Worm (Caenorhabditis elegans) whole organism, late embryonic: ENCODE measurements around the gene K08H2.2.

Experiments
- C08G9.2 ChIP-seq: sonication (generic microtip); optimal IDR thresholded peaks from 2 replicates; lab custom pipeline; 2016; ENCODE audit warnings: mild to moderate bottlenecking, missing genetic modification characterization, moderate library complexity, missing compliant biosample characterization
- K02D7.2 ChIP-seq: sonication (generic microtip); optimal IDR thresholded peaks from 2 replicates; lab custom pipeline; 2017; ENCODE audit warnings: mild to moderate bottlenecking, missing genetic modification characterization, missing compliant biosample characterization
- T23F11.4 ChIP-seq: fragments of 200-800 bp; sonication (Bioruptor generic); optimal IDR thresholded peaks from 2 replicates; lab custom pipeline; 2018; ENCODE audit warnings: mild to moderate bottlenecking, missing genetic modification characterization, missing compliant biosample characterization
- ahr-1 ChIP-seq: sonication (generic microtip); optimal IDR thresholded peaks from 2 replicates; lab custom pipeline; 2016; ENCODE audit warnings: missing genetic modification characterization, missing compliant biosample characterization
- ama-1 ChIP-seq: fragments of 150-350 bp; optimal IDR thresholded peaks from 2 replicates; lab custom pipeline; 2014
- ceh-18 ChIP-seq: sonication (generic microtip); optimal IDR thresholded peaks from 2 replicates; lab custom pipeline; 2016; ENCODE audit warnings: missing genetic modification characterization, missing compliant biosample characterization
- ceh-2 ChIP-seq: sonication (generic microtip); optimal IDR thresholded peaks from 2 replicates; lab custom pipeline; 2016; ENCODE audit warnings: missing genotype, missing genetic modification characterization, missing compliant biosample characterization
- ceh-24 ChIP-seq: sonication (generic microtip); optimal IDR thresholded peaks from 2 replicates; lab custom pipeline; 2016; ENCODE audit warnings: mild to moderate bottlenecking, missing genetic modification characterization, missing compliant biosample characterization
- ceh-30 ChIP-seq: fragments of 150-350 bp; optimal IDR thresholded peaks from 2 replicates; lab custom pipeline; 2014; ENCODE audit warnings: missing biosample characterization, missing genetic modification characterization
- ceh-31 ChIP-seq: sonication (generic microtip); optimal IDR thresholded peaks from 2 replicates; lab custom pipeline; 2016; ENCODE audit warnings: missing genetic modification characterization, missing compliant biosample characterization
- ceh-34 ChIP-seq: sonication (generic microtip); optimal IDR thresholded peaks from 2 replicates; lab custom pipeline; 2016; ENCODE audit warnings: mild to moderate bottlenecking, missing genetic modification characterization, missing compliant biosample characterization
- elt-2 ChIP-seq: sonication (generic microtip); optimal IDR thresholded peaks from 2 replicates; lab custom pipeline; 2016; ENCODE audit warnings: missing genetic modification reagents, missing genetic modification characterization, missing compliant biosample characterization
- elt-4 ChIP-seq: sonication (generic microtip); optimal IDR thresholded peaks from 2 replicates; lab custom pipeline; 2016; ENCODE audit warnings: missing genetic modification characterization, missing compliant biosample characterization
- eyg-1 ChIP-seq: sonication (generic microtip); optimal IDR thresholded peaks from 2 replicates; lab custom pipeline; 2016; ENCODE audit warnings: missing genotype, missing genetic modification characterization, missing compliant biosample characterization
- fkh-10 ChIP-seq: fragments of 150-350 bp; optimal IDR thresholded peaks from 2 replicates; lab custom pipeline; 2014; ENCODE audit warnings: missing biosample characterization, missing genetic modification reagents, missing genetic modification characterization
- gmeb-2 ChIP-seq: sonication (generic microtip); optimal IDR thresholded peaks from 2 replicates; lab custom pipeline; 2016; ENCODE audit warnings: missing genetic modification characterization, inconsistent platforms, missing compliant biosample characterization
- hlh-15 ChIP-seq: sonication (generic microtip); optimal IDR thresholded peaks from 2 replicates; lab custom pipeline; 2016; ENCODE audit warnings: missing genetic modification characterization, missing compliant biosample characterization
- hlh-6 ChIP-seq: sonication (generic microtip); optimal IDR thresholded peaks from 2 replicates; lab custom pipeline; 2016; ENCODE audit warnings: missing genotype, missing genetic modification characterization, missing compliant biosample characterization
- hlh-8 ChIP-seq: sonication (generic microtip); optimal IDR thresholded peaks from 2 replicates; lab custom pipeline; 2016; ENCODE audit warnings: missing genotype, missing genetic modification characterization, missing compliant biosample characterization
- lin-11 ChIP-seq: fragments of 200-800 bp; sonication (Bioruptor generic); optimal IDR thresholded peaks from 2 replicates; lab custom pipeline; 2018; ENCODE audit warnings: mild to moderate bottlenecking, missing genetic modification characterization, missing compliant biosample characterization
- madf-2 ChIP-seq: sonication (generic microtip); optimal IDR thresholded peaks from 2 replicates; lab custom pipeline; 2017; ENCODE audit warnings: missing genetic modification characterization, missing compliant biosample characterization
- mec-3 ChIP-seq: sonication (generic microtip); optimal IDR thresholded peaks from 2 replicates; lab custom pipeline; 2016; ENCODE audit warnings: borderline replicate concordance, missing genetic modification characterization, missing compliant biosample characterization
- nfya-1 ChIP-seq: sonication (generic microtip); optimal IDR thresholded peaks from 2 replicates; lab custom pipeline; 2017; ENCODE audit warnings: missing genetic modification characterization, mild to moderate bottlenecking, missing compliant biosample characterization, antibody characterized with exemption, moderate library complexity
- nhr-11 ChIP-seq: fragments of 150-350 bp; optimal IDR thresholded peaks from 2 replicates; lab custom pipeline; 2014; ENCODE audit warnings: missing biosample characterization, missing genetic modification characterization
- odd-2 ChIP-seq: sonication (generic microtip); optimal IDR thresholded peaks from 2 replicates; lab custom pipeline; 2017; ENCODE audit warnings: antibody characterized with exemption, mild to moderate bottlenecking, missing genetic modification characterization, missing compliant biosample characterization
- pag-3 ChIP-seq: sonication (generic microtip); optimal IDR thresholded peaks from 2 replicates; lab custom pipeline; 2016; ENCODE audit warnings: missing compliant biosample characterization, missing genetic modification characterization, borderline replicate concordance
- pha-2 ChIP-seq: sonication (generic microtip); optimal IDR thresholded peaks from 2 replicates; lab custom pipeline; 2017; ENCODE audit warnings: mild to moderate bottlenecking, missing genetic modification characterization, missing compliant biosample characterization
- pqm-1 ChIP-seq: sonication (generic microtip); optimal IDR thresholded peaks from 2 replicates; lab custom pipeline; 2016; ENCODE audit warnings: missing genetic modification characterization, missing compliant biosample characterization
- pros-1 ChIP-seq: fragments of 150-350 bp; optimal IDR thresholded peaks from 2 replicates; lab custom pipeline; 2014; ENCODE audit warnings: missing biosample characterization, missing genetic modification reagents, missing genetic modification characterization
- ref-2 ChIP-seq: sonication (generic microtip); optimal IDR thresholded peaks from 2 replicates; lab custom pipeline; 2016; ENCODE audit warnings: missing genetic modification characterization, missing compliant biosample characterization
- rnt-1 ChIP-seq: sonication (generic microtip); optimal IDR thresholded peaks from 2 replicates; lab custom pipeline; 2016; ENCODE audit warnings: missing genetic modification characterization, missing compliant biosample characterization
- unc-3 ChIP-seq, 2 experiments: fragments of 200-800 bp in 1 of 2; sonication (Bioruptor generic) in 1 of 2; sonication (generic microtip) in 1 of 2; conservative IDR thresholded peaks in 1 of 2; optimal IDR thresholded peaks in 1 of 2; 2 replicates each; pipeline versions ENCODE4 v1.3.6 to Lab custom; 2016 to 2022; ENCODE audit warnings: missing compliant biosample characterization in 2 of 2, missing genetic modification characterization in 2 of 2, missing genetic modification reagents in 1 of 2
- unc-42 ChIP-seq: sonication (generic microtip); optimal IDR thresholded peaks from 2 replicates; lab custom pipeline; 2016; ENCODE audit warnings: missing genotype, missing genetic modification characterization, missing compliant biosample characterization
- unc-55 ChIP-seq: sonication (generic microtip); optimal IDR thresholded peaks from 2 replicates; lab custom pipeline; 2017; ENCODE audit warnings: missing biosample characterization, missing genetic modification reagents, missing genetic modification characterization
- unc-86 ChIP-seq: sonication (generic microtip); optimal IDR thresholded peaks from 2 replicates; lab custom pipeline; 2016; ENCODE audit warnings: missing genetic modification characterization, missing compliant biosample characterization
- ztf-16 ChIP-seq: sonication (generic microtip); optimal IDR thresholded peaks from 2 replicates; lab custom pipeline; 2017; ENCODE audit warnings: missing genetic modification characterization, missing compliant biosample characterization

The K08H2.2 gene

ce11 chrX:13224608-13225007 lies 10.2 kb downstream of the K08H2.2 start, which contains the start of gene skr-19:
Gene skr-19, minus strand, starts transcription at chrX:13224708.
- TF ChIP-seq nfya-1 (no peak), hlh-8 (tag; lab: Kevin White, UChicago) (no peak), unc-55 (GFP tag; lab: Kevin White, UChicago) (no peak), hlh-6 (tag; lab: Kevin White, UChicago) (no peak)
- TF ChIP-seq, all 69 proteins: peak for 0

ce11 chrX:13223437-13223836 lies 11.3 kb downstream of the K08H2.2 start, which contains the start of gene skr-20:
Gene skr-20, minus strand, starts transcription at chrX:13223537.
- TF ChIP-seq hlh-6 (tag; lab: Kevin White, UChicago) (no peak), ceh-24 (no peak), ceh-18 (no peak), eyg-1 (tag; lab: Kevin White, UChicago) (no peak), ahr-1 (tag; lab: Kevin White, UChicago) (no peak), madf-2 (tag; lab: Kevin White, UChicago) (no peak), rnt-1 (tag; lab: Kevin White, UChicago) (no peak), ceh-30 (no peak)

DNA sequence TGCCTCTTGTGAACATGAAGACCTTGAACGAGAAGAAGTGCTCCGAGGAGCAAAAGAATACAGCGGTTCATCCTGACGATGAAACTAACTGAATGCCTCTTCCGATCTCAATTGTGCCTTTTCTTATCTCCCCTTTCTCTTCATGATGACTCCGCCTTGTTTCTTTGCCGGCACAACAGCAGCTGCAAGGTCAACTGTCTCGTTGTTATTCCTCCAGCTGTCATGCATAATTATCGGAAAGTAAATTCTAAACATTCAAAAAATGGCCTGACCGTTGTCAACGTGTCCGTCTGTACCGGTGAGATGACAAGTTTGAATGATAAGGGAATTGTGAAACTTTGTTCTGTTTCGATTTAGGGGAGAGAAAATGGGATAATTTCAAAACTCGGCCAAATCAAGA lies 13.4 kb downstream of the K08H2.2 start, which contains the start of gene asp-4:
asp-4 (minus strand) TSS at position 106 of the 400 bp plus-strand sequence.
- TF ChIP-seq elt-4 (tag; lab: Kevin White, UChicago) (no peak), pqm-1 (tag; lab: Kevin White, UChicago) (no peak), odd-2 (no peak), ztf-16 (tag; lab: Kevin White, UChicago) (no peak), unc-86 (no peak), ama-1 (lab: Kevin White, UChicago) (no peak), K02D7.2 (no peak), C08G9.2 (tag; lab: Kevin White, UChicago) (no peak), ceh-24 (no peak), pha-2 (tag; lab: Kevin White, UChicago) (no peak), T23F11.4 (GFP tag; lab: Kevin White, UChicago) (no peak), hlh-6 (tag; lab: Kevin White, UChicago) (no peak), ceh-34 (no peak), elt-2 (no peak)

ce11 chrX:13220609-13221008 lies 14.2 kb downstream of the K08H2.2 start:
- TF ChIP-seq ceh-24 (no peak), hlh-15 (no peak), ceh-34 (no peak), nfya-1 (no peak), fkh-10 (GFP tag; lab: Kevin White, UChicago) (no peak), ceh-2 (tag; lab: Kevin White, UChicago) (no peak), ztf-16 (tag; lab: Kevin White, UChicago) (no peak), eyg-1 (tag; lab: Kevin White, UChicago) (no peak), mec-3 (tag; lab: Kevin White, UChicago) (no peak)
- TF ChIP-seq, all 69 proteins: peak for 0

- TF ChIP-seq pha-2 (tag; lab: Kevin White, UChicago) = no peak
- TF ChIP-seq ref-2 = no peak
- TF ChIP-seq fkh-10 (GFP tag; lab: Kevin White, UChicago) = no peak
- no peak for TF ChIP-seq gmeb-2 (tag; lab: Kevin White, UChicago)
- TF ChIP-seq unc-3 (GFP tag; conservative IDR thresholded peaks at IDR 0.05; lab: Robert Waterston, UW) = no peak
- no peak for TF ChIP-seq unc-3 (tag; optimal IDR thresholded peaks at IDR 0.05; lab: Kevin White, UChicago)
- TF ChIP-seq C08G9.2 (tag; lab: Kevin White, UChicago) = no peak
- TF ChIP-seq pag-3 (tag; lab: Kevin White, UChicago) = no peak
- TF ChIP-seq ceh-31 = no peak
- no peak for TF ChIP-seq unc-42 (tag; lab: Kevin White, UChicago)
- TF ChIP-seq lin-11 (tag; lab: Kevin White, UChicago) = no peak
- no peak for TF ChIP-seq pros-1 (tag; lab: Kevin White, UChicago)
- TF ChIP-seq madf-2 (tag; lab: Kevin White, UChicago) = no peak
- no peak for TF ChIP-seq nhr-11 (tag; lab: Kevin White, UChicago)
- no peak for TF ChIP-seq elt-2
- no peak for TF ChIP-seq ceh-2 (tag; lab: Kevin White, UChicago)
- TF ChIP-seq rnt-1 (tag; lab: Kevin White, UChicago) = no peak
These were observed 16.8 kb downstream of the K08H2.2 start for ce11 chrX:13217940-13218339.
